Worm (Caenorhabditis elegans) whole organism, mixed stage, embryonic: Measurements from ENCODE around the gene F11C1.1.

Experiments used
- cnd-1 ChIP-seq: fragments of 200-800 bp; sonication (Bioruptor generic); optimal IDR thresholded peaks from 2 replicates; lab custom pipeline; 2018; ENCODE audit warnings: mild to moderate bottlenecking, missing genetic modification characterization, missing compliant biosample characterization
- elt-1 ChIP-seq: sonication (generic microtip); optimal IDR thresholded peaks from 2 replicates; lab custom pipeline; 2017; ENCODE audit warnings: missing genetic modification characterization, mild to moderate bottlenecking, missing compliant biosample characterization, antibody characterized with exemption, moderate library complexity, borderline replicate concordance; ENCODE audit not compliant: insufficient read depth
- nhr-237 ChIP-seq: fragments of 150-350 bp; optimal IDR thresholded peaks from 2 replicates; lab custom pipeline; 2014; ENCODE audit warnings: missing biosample characterization, missing genetic modification characterization
- unc-62 ChIP-seq: fragments of 150-350 bp; optimal IDR thresholded peaks from 2 replicates; lab custom pipeline; 2014; ENCODE audit warnings: missing biosample characterization, missing genetic modification reagents, missing genetic modification characterization
- ztf-11 ChIP-seq: fragments of 150-350 bp; optimal IDR thresholded peaks from 2 replicates; lab custom pipeline; 2014; ENCODE audit warnings: missing biosample characterization, missing genetic modification characterization

- TF ChIP-seq elt-1 (no peak), nhr-237 (tag; lab: Kevin White, UChicago) (no peak), ztf-11 (no peak), unc-62 (GFP tag; lab: Kevin White, UChicago) (no peak), cnd-1 (no peak)
Measured at ce11 chrX:13038791-13039190, 48.4 kb upstream of the F11C1.1 start.
